Worm (Caenorhabditis elegans) whole organism, dauer: ENCODE results near the gene str-83.

Experiments
- unc-62 ChIP-seq: sonication (generic microtip); optimal IDR thresholded peaks from 2 replicates; lab custom pipeline; 2017; ENCODE audit warnings: missing biosample characterization, missing genetic modification reagents, missing genetic modification characterization

The str-83 gene

ce11 chrV:3976964-3977363 is at the start of gene str-83:
Gene str-83, plus strand, starts transcription at chrV:3977264.
- TF ChIP-seq unc-62 (GFP tag; lab: Kevin White, UChicago) = no peak

ce11 chrV:3927522-3927921 is 49.5 kb upstream of the str-83 start:
- TF ChIP-seq unc-62 (GFP tag; lab: Kevin White, UChicago) = no peak

DNA sequence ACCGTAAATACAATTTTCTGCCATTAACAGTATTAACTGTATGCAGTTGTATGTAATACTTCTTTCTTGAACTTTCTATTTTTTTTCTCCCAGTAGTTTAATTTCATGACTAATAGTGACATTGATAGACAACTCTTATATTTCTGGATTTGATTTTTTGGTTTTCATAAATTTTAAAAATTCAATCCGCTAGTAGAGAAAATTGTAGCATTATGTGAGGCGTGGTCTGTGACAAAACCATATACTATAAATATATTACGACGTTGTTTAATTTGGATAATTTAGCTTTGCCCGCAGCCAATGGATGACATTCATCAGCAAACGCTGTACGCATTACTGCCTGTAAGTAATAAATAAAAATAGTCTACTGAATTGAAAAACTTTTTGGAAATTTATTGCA is 48.0 kb upstream of the str-83 start, which contains the start of gene srx-64:
TSS of gene srx-64 (plus strand) at position 301 of the 400 bp plus-strand sequence.
- TF ChIP-seq unc-62 (GFP tag; lab: Kevin White, UChicago) = no peak

- no peak for TF ChIP-seq unc-62 (GFP tag; lab: Kevin White, UChicago)
Observed at ce11 chrV:3931326-3931725, 45.7 kb upstream of the str-83 start, which contains the start of gene srx-63. Gene srx-63, plus strand, starts transcription at chrV:3931626.

ce11 chrV:3935892-3936478 is 41.1 kb upstream of the str-83 start, which contains the start of gene cyp-35A5:
Gene cyp-35A5, plus strand, starts transcription at chrV:3936326.
- no peak for TF ChIP-seq unc-62 (GFP tag; lab: Kevin White, UChicago)

- no peak for TF ChIP-seq unc-62 (GFP tag; lab: Kevin White, UChicago)
Observed at ce11 chrV:3938789-3939188, 38.3 kb upstream of the str-83 start, which contains the start of gene cyp-35B1. Gene cyp-35B1, plus strand, starts transcription at chrV:3939032.

DNA sequence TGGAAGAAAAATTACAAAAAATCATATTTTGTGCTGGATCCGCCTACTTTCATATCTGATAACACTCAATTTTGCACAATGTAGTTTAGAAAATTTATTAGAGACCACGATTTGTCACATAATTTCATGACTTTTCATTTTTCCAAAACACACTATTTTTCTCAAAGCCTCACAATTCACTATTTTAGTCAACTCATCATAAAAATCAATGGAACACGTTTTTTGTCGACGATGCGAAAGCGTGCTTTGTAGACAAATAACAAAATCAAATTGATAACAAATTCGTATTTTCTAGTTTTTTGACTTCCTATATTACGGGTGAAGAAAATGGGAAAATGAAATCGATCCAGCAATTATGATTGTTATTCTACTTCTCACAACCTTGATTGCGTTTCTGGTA is 35.2 kb upstream of the str-83 start, which contains the start of gene cyp-35B2:
TSS of gene cyp-35B2 (plus strand) at position 301 of the 400 bp plus-strand sequence.
- no peak for TF ChIP-seq unc-62 (GFP tag; lab: Kevin White, UChicago)

- no peak for TF ChIP-seq unc-62 (GFP tag; lab: Kevin White, UChicago)
Observed at ce11 chrV:3943364-3943763, 33.7 kb upstream of the str-83 start.

DNA sequence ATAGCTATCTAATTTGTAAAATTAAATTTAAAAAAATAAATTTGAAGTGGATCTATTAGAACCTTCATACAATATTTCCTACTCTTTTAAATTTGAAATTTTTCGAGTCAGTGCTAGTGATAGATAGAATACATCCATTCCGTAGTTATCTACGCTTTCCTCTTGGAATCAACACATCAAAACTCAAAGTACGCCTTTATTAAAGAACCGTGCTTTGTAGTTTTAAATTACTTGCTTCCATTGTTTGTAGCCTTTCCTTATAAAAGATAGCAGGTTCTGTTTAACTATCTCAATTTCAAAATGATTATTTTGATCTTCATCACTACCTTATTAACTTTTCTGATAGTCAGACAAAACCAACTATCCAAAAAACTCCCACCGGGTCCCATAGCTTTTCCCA is 32.0 kb upstream of the str-83 start, which contains the start of gene cyp-35B3:
TSS of gene cyp-35B3 (plus strand) at position 301 of the 400 bp plus-strand sequence.
- TF ChIP-seq unc-62 (GFP tag; lab: Kevin White, UChicago) = no peak

DNA sequence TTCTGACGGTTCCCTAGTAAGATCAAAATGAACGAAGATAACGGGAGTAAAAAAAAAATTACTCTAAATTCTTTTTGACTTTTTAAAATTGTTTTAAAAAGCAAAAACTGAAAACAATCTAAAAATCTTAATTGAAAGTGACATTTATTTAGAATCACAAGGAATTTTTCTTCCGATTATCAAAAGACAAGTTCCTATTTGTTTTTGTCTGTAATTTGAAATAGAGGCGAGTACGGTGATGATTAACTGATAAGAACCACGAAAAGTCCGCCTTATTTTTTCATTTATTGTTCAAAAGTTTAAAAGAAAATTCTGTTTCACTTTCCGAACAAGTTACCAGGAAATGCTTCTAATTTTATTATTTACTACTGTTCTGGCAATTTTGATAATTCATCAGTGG is 27.3 kb upstream of the str-83 start, which contains the start of gene dach-1:
TSS of gene dach-1 (plus strand) at position 301 of the 400 bp plus-strand sequence.
- TF ChIP-seq unc-62 (GFP tag; lab: Kevin White, UChicago) = no peak

- no peak for TF ChIP-seq unc-62 (GFP tag; lab: Kevin White, UChicago)
Observed at ce11 chrV:3953739-3954138, 23.3 kb upstream of the str-83 start, which contains the start of gene str-247. Gene str-247, plus strand, starts transcription at chrV:3954039.

DNA sequence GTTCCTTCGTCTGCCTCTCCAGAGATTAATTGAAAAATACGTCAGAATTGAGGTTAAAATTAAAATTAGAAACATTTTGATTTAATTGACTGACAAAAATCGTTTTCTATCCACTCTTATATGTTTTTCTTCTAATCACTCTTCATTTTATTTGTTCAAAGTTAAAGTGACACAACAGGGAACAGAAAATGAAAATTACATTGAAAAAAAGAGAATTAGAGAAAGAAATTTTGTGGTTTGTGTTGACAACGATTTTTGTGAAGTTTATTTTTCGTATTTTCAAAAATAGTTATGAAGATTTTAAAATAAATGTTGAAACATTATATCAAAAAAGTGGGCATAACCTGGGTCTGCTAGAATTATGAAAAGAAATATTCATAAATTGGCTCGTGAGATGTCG is 19.5 kb upstream of the str-83 start, which contains the start of gene cyp-34A5:
TSS of gene cyp-34A5 (minus strand) at position 101 of the 400 bp plus-strand sequence.
- no peak for TF ChIP-seq unc-62 (GFP tag; lab: Kevin White, UChicago)

DNA sequence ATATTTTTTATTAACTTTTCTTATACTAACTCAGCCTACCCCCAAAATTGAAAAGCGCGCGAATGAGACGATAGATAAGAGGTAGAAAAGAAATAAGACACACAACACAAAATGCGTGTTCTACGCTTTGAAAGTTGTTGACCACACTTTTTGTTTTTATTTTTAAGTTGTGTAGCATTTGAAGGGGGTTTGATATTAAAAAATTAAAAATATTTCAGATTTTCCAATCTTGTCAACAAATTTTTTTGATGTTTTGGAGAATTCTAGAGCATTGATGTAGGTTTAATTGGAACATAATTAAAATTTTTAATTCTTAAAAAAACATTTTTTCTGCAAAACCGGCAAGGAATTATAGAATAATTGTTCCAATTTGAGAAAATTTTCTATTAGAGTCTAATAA is 15.8 kb upstream of the str-83 start, which contains the start of gene cyp-34A6:
TSS of gene cyp-34A6 (minus strand) at position 101 of the 400 bp plus-strand sequence.
- no peak for TF ChIP-seq unc-62 (GFP tag; lab: Kevin White, UChicago)

DNA sequence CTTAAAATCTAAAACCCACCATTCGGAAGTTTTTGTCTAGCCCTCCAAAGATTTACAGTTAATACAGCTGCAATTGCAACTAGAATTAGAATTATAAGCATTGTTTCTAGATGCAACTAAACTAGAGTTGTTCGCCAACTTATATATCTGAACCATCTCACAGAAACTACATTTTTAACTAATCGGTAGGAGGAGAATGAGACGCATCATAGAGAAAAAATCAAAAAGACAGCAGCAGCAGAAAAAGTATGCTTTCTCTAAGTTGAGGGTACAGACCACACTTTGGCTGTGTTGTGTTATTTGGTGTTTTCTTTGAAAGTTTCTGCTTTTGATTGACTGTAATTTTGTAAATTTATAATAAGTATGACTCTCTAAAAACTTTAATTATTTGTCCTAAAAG is 13.3 kb upstream of the str-83 start, which contains the start of gene cyp-34A7:
TSS of gene cyp-34A7 (minus strand) at position 101 of the 400 bp plus-strand sequence.
- no peak for TF ChIP-seq unc-62 (GFP tag; lab: Kevin White, UChicago)

DNA sequence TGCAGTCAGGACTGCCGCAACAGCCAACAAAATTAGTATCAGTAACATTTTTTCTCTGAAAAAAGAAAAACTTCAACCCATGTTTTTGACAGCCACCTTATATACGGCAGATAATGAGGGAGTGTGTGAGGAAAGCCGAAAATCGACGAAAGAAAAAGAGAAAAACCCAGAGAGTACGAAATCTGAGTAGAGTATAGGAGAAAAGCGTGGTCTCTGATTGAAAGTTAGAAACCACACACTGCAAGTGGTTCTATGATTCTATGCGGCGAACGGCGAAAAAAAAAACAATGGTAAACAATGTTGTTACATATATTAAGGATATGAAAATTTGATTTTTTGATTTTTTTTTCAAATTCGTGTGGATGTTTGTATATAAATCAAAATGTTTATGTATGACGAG is 9.3 kb upstream of the str-83 start, which contains the start of gene cyp-34A8:
TSS of gene cyp-34A8 (minus strand) at position 62 of the 400 bp plus-strand sequence.
- TF ChIP-seq unc-62 (GFP tag; lab: Kevin White, UChicago) = no peak

ce11 chrV:3968929-3969328 is 8.1 kb upstream of the str-83 start:
- no peak for TF ChIP-seq unc-62 (GFP tag; lab: Kevin White, UChicago)
